Worm (Caenorhabditis elegans) whole organism, dauer: ENCODE measurements around the gene F57B1.1.

Experiments used
- unc-62 ChIP-seq: sonication (generic microtip); optimal IDR thresholded peaks from 2 replicates; lab custom pipeline; 2017; ENCODE audit warnings: missing biosample characterization, missing genetic modification reagents, missing genetic modification characterization

The F57B1.1 gene

DNA sequence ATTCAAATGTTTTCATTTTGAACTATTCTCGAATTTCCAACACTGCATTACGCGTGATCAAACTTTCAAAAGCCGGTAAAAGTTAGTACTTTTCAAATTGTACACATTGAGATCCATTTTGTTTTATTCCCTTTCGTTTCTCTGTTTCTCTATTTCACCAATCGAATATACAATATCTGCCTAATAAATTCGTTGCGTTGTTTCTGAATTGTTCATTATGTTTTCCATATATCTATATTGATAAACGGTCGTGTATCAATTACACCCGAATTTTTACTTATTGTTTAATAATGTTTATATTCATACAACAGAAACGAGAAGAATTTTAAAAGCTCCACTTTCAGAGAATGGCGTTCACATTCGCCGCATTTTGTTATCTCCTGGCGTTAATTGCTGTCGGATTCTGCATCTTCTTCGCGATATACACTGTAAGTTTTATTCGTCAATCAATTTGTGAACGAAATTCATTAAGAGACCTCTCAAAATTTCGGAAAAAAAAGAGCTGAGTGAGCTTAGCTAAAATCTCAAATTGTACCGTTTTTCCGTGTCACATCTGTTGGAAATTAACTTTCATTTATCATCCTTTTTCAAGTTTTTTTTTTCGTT is 15.4 kb downstream of the F57B1.1 start, which contains the start of gene cni-1:
Gene cni-1 (plus strand): TSS at position 345 of the 606 bp plus-strand sequence.
- TF ChIP-seq unc-62: no peak

DNA sequence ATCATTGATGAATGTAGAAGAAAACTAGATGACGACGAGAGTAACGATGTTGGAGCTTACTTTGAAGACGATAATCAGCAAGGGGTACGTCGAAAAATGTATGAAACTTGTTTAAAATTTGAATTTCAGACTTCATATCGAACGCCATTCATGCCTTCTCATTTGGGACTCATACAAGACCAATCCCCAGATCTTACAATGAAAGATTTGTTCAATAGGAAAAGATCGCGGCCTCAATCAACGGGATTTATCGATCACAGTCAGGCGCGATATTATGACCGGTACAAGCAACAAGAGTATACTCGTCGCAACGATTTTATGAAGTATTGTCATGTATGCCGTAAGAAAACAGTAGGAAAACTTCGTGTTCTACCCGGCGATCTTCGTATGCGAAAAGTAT is 18.6 kb downstream of the F57B1.1 start:
- TF ChIP-seq unc-62: no peak

DNA sequence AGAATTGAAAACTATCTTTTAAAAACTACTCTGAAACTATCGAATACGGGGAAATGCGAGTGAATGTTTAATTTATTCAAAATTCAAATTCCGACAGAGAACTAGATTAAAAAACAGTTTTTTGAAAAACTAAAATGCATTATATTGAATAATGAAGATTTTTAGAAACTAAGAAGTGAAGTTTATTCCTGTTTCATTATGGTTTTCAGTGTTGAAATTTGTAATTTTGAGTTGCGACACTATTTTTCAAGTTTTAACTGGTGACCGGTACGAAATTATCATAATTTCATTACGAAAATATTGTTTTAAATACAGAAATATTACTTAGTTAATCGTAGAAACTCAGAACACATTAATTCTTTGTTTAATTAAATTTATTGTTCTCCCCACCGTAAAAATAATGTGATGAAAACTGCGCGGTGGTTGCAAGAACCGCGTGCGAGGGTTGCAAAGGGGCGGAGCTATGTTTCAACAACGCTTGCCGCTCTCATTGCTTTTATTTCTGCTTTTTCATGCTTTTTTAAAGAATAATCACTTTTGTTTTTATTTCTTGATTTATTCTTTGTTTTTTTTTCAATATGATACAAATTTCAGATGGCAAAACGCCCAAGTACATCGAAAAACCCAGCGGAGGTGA is 19.2 kb downstream of the F57B1.1 start, which contains the start of gene him-17:
Gene him-17 (plus strand): TSS at position 595 of the 637 bp plus-strand sequence.
- TF ChIP-seq unc-62: no peak

DNA sequence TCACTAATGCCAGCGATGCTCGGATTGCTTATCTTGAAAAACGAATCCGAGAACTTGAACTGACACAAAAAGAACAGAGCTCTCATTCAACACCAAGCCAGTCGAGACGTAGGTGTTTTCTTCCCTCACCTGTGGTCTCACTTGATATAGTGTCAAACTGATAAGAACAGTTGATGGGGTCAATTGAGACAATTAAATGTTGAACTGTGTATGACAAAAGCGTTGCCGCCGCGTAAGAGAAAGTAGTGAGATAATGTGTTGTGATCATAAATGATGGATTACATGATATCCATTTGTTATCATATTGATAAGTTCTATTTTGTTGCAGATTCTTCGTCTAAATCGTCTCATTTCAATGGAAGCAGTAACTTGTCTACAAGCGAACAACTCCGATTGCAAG is 21.7 kb downstream of the F57B1.1 start:
- no peak for TF ChIP-seq unc-62

DNA sequence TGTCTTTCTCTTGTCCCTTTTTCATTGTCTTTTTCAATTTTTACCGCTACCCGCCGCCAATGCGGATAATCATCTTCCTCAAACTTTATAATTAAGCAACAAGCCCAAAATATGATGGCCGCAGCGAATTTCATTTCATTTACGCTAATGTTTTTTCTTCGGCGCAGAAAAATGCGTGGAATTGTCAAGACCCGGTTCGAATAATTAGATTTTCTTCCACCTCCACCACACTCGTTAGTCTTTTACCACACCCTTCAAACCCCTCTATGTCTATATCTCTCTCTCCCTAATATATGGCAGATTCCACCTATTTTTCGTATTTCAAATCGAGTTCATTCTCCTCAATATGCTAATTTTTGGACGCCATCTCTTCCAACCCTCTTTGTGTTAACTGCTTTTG is 25.0 kb downstream of the F57B1.1 start:
- TF ChIP-seq unc-62: no peak

DNA sequence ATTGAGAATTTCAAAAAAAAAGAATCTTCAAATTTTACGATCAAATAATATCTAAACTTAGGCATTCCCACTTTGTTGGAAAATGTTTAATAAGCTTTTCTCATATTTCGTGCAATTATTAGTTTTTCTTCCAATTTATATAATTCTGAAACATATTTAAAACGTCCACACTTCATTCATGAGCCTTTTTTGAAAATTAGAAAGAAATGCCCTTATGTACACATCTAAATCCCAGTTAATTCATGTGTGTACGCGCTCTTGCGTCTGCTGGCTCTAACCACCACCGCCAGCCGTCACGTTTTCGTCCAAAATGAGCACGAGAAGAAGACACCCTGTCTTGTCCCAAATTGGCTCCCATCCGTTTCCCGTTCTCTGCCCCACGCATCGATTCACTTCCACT is 28.9 kb downstream of the F57B1.1 start:
- no peak for TF ChIP-seq unc-62

DNA sequence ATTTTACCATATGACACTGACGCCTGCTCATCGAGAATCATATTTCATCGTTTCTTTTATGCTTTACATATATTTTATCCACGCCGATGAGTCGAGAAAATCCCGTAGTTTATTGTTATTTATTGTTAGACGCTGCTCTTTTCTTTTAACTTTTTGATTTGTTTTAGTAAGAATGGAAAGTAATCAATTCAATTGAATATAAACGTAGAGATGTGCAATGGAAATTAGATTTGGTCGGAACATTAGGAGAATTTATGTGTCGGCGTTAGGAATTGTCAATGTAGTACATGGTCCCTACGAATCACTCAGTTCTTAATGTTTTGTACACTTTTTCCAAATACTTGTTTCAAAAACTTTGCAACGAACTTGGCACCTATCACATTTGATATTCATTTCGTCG is 30.2 kb downstream of the F57B1.1 start:
- TF ChIP-seq unc-62: no peak

DNA sequence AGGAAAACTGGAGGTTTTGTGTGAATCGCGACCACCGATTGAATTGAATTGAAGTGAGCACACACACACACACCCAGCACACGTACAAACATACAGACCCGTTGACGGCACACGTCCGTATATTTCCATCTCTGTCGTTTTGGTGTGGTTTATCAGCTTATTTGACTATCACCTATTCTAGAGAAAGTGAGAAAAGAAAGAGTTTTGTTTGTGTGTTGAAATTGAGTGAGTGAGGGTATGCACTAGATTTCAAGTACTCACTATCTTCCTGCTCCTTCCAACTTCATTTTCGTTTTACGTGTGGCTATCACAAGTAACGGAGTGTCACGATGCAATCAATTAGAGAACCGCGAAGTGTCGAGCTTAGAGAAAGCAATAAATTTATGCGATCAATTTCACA is 31.6 kb downstream of the F57B1.1 start:
- TF ChIP-seq unc-62: no peak

DNA sequence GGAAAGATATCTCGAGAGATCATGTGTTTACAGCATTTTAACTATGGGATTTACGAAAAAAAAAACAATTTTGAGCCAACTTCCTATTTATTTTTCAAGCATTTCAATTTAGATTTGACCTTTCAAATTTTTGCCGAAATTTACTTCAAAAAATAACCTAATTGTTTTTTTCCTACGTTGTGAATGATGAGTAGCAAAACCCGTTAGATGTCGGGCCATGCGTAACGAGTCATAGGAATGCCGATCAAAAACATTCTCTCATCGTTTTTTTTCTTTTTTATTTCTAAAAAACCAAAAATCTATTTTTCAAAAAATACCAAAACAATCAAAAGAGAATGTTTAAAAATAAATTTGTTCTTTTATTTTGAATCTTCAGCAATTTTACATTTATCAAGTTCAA is 32.6 kb downstream of the F57B1.1 start:
- no peak for TF ChIP-seq unc-62

DNA sequence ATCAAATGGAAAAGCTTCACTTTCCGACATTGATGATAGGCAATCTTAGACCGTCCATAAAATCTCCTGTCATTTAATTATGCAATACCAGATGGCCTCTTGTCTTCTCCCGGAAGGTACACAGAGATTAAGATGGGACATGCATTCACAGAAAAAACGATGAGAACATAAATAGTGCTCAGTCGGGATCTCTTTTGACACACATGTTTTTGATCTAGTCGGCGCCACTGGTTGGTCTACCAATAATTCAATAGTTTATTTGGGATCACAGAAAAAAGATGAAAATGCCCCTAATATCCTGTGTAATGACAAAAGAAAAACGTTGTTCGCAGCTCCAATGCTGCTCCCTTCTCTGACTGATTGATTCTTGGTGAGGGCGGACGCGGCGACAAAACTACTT is 34.4 kb downstream of the F57B1.1 start:
- no peak for TF ChIP-seq unc-62

DNA sequence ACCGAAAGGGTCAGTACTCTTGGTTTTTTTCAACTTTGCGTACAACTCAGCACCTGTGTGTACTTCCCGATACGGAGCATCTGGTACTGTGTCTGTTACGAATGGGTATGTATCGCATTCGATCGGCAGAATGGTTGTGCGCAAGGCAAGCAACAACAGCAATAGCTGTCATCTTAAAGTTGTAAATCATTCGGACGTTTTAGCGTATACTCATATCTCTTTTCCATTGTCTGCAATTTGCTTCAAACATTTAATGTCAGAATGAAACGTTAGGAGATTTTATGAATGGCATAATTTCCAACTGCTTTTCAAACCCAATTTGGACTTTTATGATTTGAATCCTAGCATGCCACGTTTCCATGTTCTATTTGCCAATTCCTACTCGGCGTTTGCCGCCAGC is 38.4 kb downstream of the F57B1.1 start:
- no peak for TF ChIP-seq unc-62

DNA sequence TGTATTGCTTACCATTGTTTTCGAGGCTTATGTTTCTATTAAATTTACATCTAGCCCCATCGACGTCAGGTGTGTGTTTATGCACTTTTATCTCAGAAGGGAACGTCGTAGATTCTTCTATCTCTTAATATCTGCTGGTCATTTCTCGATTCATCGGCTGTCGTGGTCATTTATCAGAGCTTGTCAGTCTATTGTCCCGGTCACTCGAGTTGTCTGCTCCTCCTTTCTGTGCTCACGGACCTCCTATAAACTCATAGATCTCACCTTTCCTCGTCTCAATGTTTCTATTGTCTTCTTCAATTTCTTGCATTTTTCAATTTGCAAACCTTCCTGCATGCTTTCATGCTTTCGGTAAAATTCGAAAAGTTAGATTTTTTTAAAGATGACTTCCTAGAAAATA is 41.2 kb downstream of the F57B1.1 start:
- TF ChIP-seq unc-62: no peak

DNA sequence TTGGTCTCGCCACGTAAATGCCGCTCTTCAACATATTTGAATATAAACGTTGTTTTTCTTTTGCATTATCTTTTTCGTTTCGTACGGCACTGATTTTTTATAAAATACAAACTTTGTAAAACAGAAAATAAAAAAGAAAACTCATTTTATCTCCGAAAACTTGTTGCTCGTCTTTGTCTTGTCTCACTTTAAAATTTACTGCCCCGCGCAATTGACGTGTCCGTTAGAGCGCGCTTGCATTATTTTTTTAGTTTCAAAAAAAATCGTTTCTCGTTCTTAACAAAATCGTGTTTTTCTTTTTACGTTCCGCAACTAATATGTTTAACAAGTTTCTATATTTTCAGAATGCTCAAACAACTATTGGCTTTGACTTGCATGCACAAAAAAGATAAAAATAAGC is 42.9 kb downstream of the F57B1.1 start, which contains the start of gene noca-1:
Gene noca-1 (plus strand): TSS at position 345 of the 400 bp plus-strand sequence.
- no peak for TF ChIP-seq unc-62
